Worm (Caenorhabditis elegans) whole organism, midembryonic: ENCODE measurements around the gene gfat-1.

ENCODE experiments used
- cog-1 ChIP-seq: sonication (generic microtip); optimal IDR thresholded peaks from 2 replicates; lab custom pipeline; 2016; ENCODE audit warnings: missing genetic modification characterization, missing compliant biosample characterization
- flt-1 ChIP-seq: fragments of 200-800 bp; sonication (Bioruptor generic); IDR thresholded peaks from 2 replicates; pipeline ENCODE4 v1.3.6; 2022; ENCODE audit warnings: missing genetic modification characterization, missing compliant biosample characterization
- med-1 ChIP-seq: sonication (generic microtip); optimal IDR thresholded peaks from 2 replicates; lab custom pipeline; 2017; ENCODE audit warnings: missing genetic modification characterization, mild to moderate bottlenecking, missing compliant biosample characterization, antibody characterized with exemption, missing genetic modification reagents; ENCODE audit not compliant: insufficient read depth
- ref-1 ChIP-seq: fragments of 200-800 bp; sonication (Bioruptor generic); conservative IDR thresholded peaks from 2 replicates; pipeline ENCODE4 v1.3.6; 2022; ENCODE audit warnings: missing genetic modification reagents, missing genetic modification characterization, missing compliant biosample characterization
- tab-1 ChIP-seq: fragments of 200-800 bp; sonication (Bioruptor generic); IDR thresholded peaks from 2 replicates; pipeline ENCODE4 v1.3.6; 2022; ENCODE audit warnings: missing genetic modification characterization, missing compliant biosample characterization
- ztf-23 ChIP-seq: fragments of 200-800 bp; sonication (Bioruptor generic); IDR thresholded peaks from 2 replicates; pipeline ENCODE4 v1.3.6; 2022; ENCODE audit warnings: missing genetic modification reagents, missing genetic modification characterization, missing compliant biosample characterization
- ztf-29 ChIP-seq: fragments of 200-800 bp; sonication (Bioruptor generic); IDR thresholded peaks from 2 replicates; pipeline ENCODE4 v1.3.6; 2022; ENCODE audit warnings: missing genetic modification reagents, missing genetic modification characterization, missing compliant biosample characterization

- TF ChIP-seq tab-1 (no peak), med-1 (GFP tag; lab: Kevin White, UChicago) (no peak), cog-1 (no peak), ref-1 (GFP tag; lab: Robert Waterston, UW) (no peak), ztf-29 (no peak), flt-1 (GFP tag; lab: Robert Waterston, UW) (no peak), ztf-23 (no peak)
Measured at ce11 chrII:11596157-11596740, 1.0 kb upstream of the gfat-1 start.
